Fruit fly (Drosophila melanogaster): ENCODE data around the gene Coq4.

The Coq4 gene

dm6 chr3L:17458856-17459518, 25.6 kb upstream of the Coq4 start (continued):
- no peak for TF ChIP-seq zf30C (GFP tag; optimal IDR thresholded peaks at IDR 0.05)
- TF ChIP-seq CG13775 (GFP tag; optimal IDR thresholded peaks at IDR 0.05): peak; percentile 7
- no peak for TF ChIP-seq exex (tag; optimal IDR thresholded peaks at IDR 0.05)
- TF ChIP-seq wek (GFP tag; optimal IDR thresholded peaks at IDR 0.05): no peak
- peak; percentile 48 for TF ChIP-seq dmrt99B (tag; optimal IDR thresholded peaks at IDR 0.05)
- TF ChIP-seq CG7372 (GFP tag; IDR thresholded peaks at IDR 0.05): no peak
- TF ChIP-seq C15 (GFP tag; IDR thresholded peaks at IDR 0.05): no peak
- no peak for TF ChIP-seq croc (GFP tag; conservative IDR thresholded peaks at IDR 0.05)
- peak; percentile 29 for TF ChIP-seq PHDP (tag; optimal IDR thresholded peaks at IDR 0.05)
- TF ChIP-seq org-1 (GFP tag; optimal IDR thresholded peaks at IDR 0.05): no peak
- no peak for TF ChIP-seq CG1024 (GFP tag; IDR thresholded peaks at IDR 0.05)
- peak; percentile 55 for TF ChIP-seq CG17359 (tag; optimal IDR thresholded peaks at IDR 0.05)
- no peak for TF ChIP-seq pum (GFP tag; optimal IDR thresholded peaks at IDR 0.05)
- no peak for TF ChIP-seq CG5245 (GFP tag; optimal IDR thresholded peaks at IDR 0.05)
- TF ChIP-seq dm (GFP tag; optimal IDR thresholded peaks at IDR 0.05): no peak
- TF ChIP-seq Six4 (GFP tag; optimal IDR thresholded peaks at IDR 0.05): no peak
- no peak for TF ChIP-seq CG2199 (GFP tag; IDR thresholded peaks at IDR 0.05)
- TF ChIP-seq CG18476 (GFP tag; optimal IDR thresholded peaks at IDR 0.05): no peak
- no peak for TF ChIP-seq br (optimal IDR thresholded peaks at IDR 0.05)
- TF ChIP-seq Nf-YC (tag; optimal IDR thresholded peaks at IDR 0.05): no peak
- TF ChIP-seq cato (GFP tag; optimal IDR thresholded peaks at IDR 0.05; ENCODE audit: borderline replicate concordance): no peak
- peak; percentile 42 for TF ChIP-seq dmrt11E (tag; optimal IDR thresholded peaks at IDR 0.05)
- TF ChIP-seq bbx (GFP tag; IDR thresholded peaks at IDR 0.05; ENCODE audit: partially characterized antibody): no peak
- no peak for TF ChIP-seq kah (GFP tag; optimal IDR thresholded peaks at IDR 0.05)
- TF ChIP-seq bsh (GFP tag; optimal IDR thresholded peaks at IDR 0.05): peak in 1 of 2 experiments; percentile 49
- no peak for TF ChIP-seq CG4282 (GFP tag; optimal IDR thresholded peaks at IDR 0.05)
- no peak for TF ChIP-seq CG43689 (GFP tag; IDR thresholded peaks at IDR 0.05)
- TF ChIP-seq Xbp1 (GFP tag; optimal IDR thresholded peaks at IDR 0.05): peak; percentile 46
- peak; percentile 18 for TF ChIP-seq CG14710 (tag; optimal IDR thresholded peaks at IDR 0.05)
- TF ChIP-seq hkb (optimal IDR thresholded peaks at IDR 0.05): no peak
- peak; percentile 59; the same call in 1 of the 2 replicates for TF ChIP-seq hkb (GFP tag; IDR thresholded peaks at IDR 0.05)
- no peak for TF ChIP-seq CG1602 (GFP tag; optimal IDR thresholded peaks at IDR 0.05)
- TF ChIP-seq lilli (GFP tag; optimal IDR thresholded peaks at IDR 0.05): peak; percentile 28
- no peak for TF ChIP-seq pnt (GFP tag; optimal IDR thresholded peaks at IDR 0.05)
- TF ChIP-seq CG17912 (GFP tag; optimal IDR thresholded peaks at IDR 0.05): no peak
- peak; percentile 50 for TF ChIP-seq Sox102F (GFP tag; optimal IDR thresholded peaks at IDR 0.05)
- no peak for TF ChIP-seq tll (GFP tag; optimal IDR thresholded peaks at IDR 0.05)
- TF ChIP-seq pros (GFP tag; optimal IDR thresholded peaks at IDR 0.05): peak; percentile 78
- no peak for TF ChIP-seq eyg (GFP tag; optimal IDR thresholded peaks at IDR 0.05)
- no peak for TF ChIP-seq Trl (optimal IDR thresholded peaks at IDR 0.05)
- no peak for TF ChIP-seq Trl (GFP tag; optimal IDR thresholded peaks at IDR 0.05)
- peak; percentile 13 for TF ChIP-seq CoRest (tag; optimal IDR thresholded peaks at IDR 0.05)
- TF ChIP-seq mam (GFP tag; optimal IDR thresholded peaks at IDR 0.05): no peak
- TF ChIP-seq chif (GFP tag; optimal IDR thresholded peaks at IDR 0.05): no peak
- no peak for TF ChIP-seq so (GFP tag; IDR thresholded peaks at IDR 0.05)
- TF ChIP-seq NFAT (GFP tag; IDR thresholded peaks at IDR 0.05): no peak
- TF ChIP-seq CG1603 (tag; optimal IDR thresholded peaks at IDR 0.05): peak; percentile 16
- no peak for TF ChIP-seq CG3281 (GFP tag; optimal IDR thresholded peaks at IDR 0.05)
- no peak for TF ChIP-seq slou (GFP tag; optimal IDR thresholded peaks at IDR 0.05)
- TF ChIP-seq CG7357 (GFP tag; IDR thresholded peaks at IDR 0.05): no peak
- no peak for TF ChIP-seq Hr78 (GFP tag; optimal IDR thresholded peaks at IDR 0.05)
